Fruit fly (Drosophila melanogaster): ENCODE results near the gene CG12511.
A peak's percentile ranks its signal among the peaks of the same experiment; 100 is the strongest.

CG12511 gene

DNA sequence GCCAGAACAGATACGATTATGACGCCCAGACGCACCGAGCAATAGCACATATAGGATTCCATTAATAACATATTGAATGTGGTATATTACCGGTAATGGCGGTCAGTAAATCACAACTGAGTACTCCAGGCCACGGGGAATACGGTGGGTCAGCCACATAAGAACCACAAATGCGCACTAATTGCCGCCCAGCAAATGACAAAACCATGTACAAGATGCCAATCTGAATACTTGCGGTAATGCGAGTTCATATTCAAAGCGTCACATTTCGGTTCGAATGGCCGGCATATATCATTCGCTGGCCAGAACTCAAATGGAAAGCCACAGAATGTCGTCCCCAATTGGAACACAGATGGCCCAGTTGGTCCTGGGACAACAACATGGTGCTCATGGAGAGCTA lies 38.2 kb downstream of the CG12511 start, which contains the start of the genes CG14007 and CG34011:
CG14007 (minus strand) TSS at position 101 of the 400 bp plus-strand sequence.
CG34011 (plus strand) TSS at position 122 of the 400 bp plus-strand sequence.
- TF ChIP-seq CG3919 (GFP tag; optimal IDR thresholded peaks at IDR 0.05) (no peak), achi (GFP tag; optimal IDR thresholded peaks at IDR 0.05) (no peak), CG7368 (GFP tag; optimal IDR thresholded peaks at IDR 0.05) (no peak), fd85E (GFP tag; optimal IDR thresholded peaks at IDR 0.05) (no peak), cyc (GFP tag; optimal IDR thresholded peaks at IDR 0.05) (no peak), ss (GFP tag; optimal IDR thresholded peaks at IDR 0.05) (no peak), Hr4 (GFP tag; optimal IDR thresholded peaks at IDR 0.05) (no peak), CG6854 (GFP tag; optimal IDR thresholded peaks at IDR 0.05) (no peak), CG6792 (GFP tag; optimal IDR thresholded peaks at IDR 0.05) (no peak), CG10669 (GFP tag; optimal IDR thresholded peaks at IDR 0.05) (no peak), Sox15 (GFP tag; optimal IDR thresholded peaks at IDR 0.05) (no peak), CG6276 (GFP tag; optimal IDR thresholded peaks at IDR 0.05) (no peak), Sox102F (GFP tag; optimal IDR thresholded peaks at IDR 0.05) (no peak), spab (GFP tag; optimal IDR thresholded peaks at IDR 0.05) (no peak)

DNA sequence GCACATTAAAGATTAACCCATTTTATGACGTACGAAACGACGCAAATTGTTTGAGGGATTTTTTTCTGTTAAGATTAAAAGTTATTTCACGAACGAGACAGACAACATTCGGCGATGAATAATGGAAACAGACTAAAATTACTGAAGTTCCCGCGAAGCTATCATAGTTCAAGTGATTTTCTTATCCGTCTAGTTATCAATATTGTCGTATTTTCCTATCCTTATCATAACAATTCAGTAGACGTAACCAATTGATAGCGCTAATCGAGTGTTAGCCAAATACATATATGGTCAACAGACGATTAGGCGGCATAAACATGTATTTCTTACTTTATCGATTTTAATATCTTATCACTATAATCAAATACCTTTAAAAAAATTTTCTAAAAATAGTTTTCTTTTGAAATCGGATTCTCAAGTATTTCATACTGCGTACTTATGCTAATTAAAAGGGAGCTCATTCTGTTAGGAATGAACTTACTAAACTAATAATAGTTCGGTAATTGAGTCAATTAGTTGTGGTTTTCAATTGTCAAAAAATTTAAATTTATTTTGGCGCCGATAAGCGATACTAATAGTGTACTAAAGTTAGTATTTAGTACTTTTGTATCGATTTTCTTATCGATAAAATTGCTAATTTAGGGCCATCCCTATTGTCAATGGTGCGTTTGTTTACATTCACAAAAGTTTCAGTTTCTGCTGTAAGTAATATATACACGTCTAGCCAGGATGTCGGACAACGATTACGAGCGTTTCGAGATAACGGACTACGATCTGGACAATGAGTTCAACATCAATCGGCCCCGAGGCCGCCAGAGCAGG lies 42.2 kb downstream of the CG12511 start, which contains the start of the genes CG11149 and sip1:
CG11149 (minus strand) TSS at position 493 of the 822 bp plus-strand sequence.
sip1 (plus strand) TSS at position 645 of the 822 bp plus-strand sequence.
- TF ChIP-seq salr (GFP tag; optimal IDR thresholded peaks at IDR 0.05) = no peak
- no peak for TF ChIP-seq CG8632 (GFP tag; optimal IDR thresholded peaks at IDR 0.05)
- TF ChIP-seq CG11294 (GFP tag; IDR thresholded peaks at IDR 0.05) = no peak
- TF ChIP-seq Ets21C (GFP tag; optimal IDR thresholded peaks at IDR 0.05) = no peak
- no peak for TF ChIP-seq CG15336 (GFP tag; IDR thresholded peaks at IDR 0.05)
- TF ChIP-seq CG10669 (GFP tag; optimal IDR thresholded peaks at IDR 0.05) = no peak
- TF ChIP-seq Sox102F (GFP tag; optimal IDR thresholded peaks at IDR 0.05) = no peak
- no peak for TF ChIP-seq CG4318 (GFP tag; optimal IDR thresholded peaks at IDR 0.05)
- TF ChIP-seq vri (GFP tag; optimal IDR thresholded peaks at IDR 0.05) = peak; percentile 77
- TF ChIP-seq eg (GFP tag; IDR thresholded peaks at IDR 0.05) = no peak
- no peak for TF ChIP-seq fd85E (GFP tag; optimal IDR thresholded peaks at IDR 0.05)
- TF ChIP-seq lz (GFP tag; optimal IDR thresholded peaks at IDR 0.05) = no peak
- peak; percentile 88 for TF ChIP-seq fkh (GFP tag; optimal IDR thresholded peaks at IDR 0.05)
- no peak for TF ChIP-seq CG10631 (GFP tag; optimal IDR thresholded peaks at IDR 0.05)
- TF ChIP-seq CG11762 (GFP tag; optimal IDR thresholded peaks at IDR 0.05; ENCODE audit: insufficient read depth) = no peak
- TF ChIP-seq CG3032 (tag; optimal IDR thresholded peaks at IDR 0.05) = no peak
- no peak for TF ChIP-seq achi (GFP tag; optimal IDR thresholded peaks at IDR 0.05)
- no peak for TF ChIP-seq CG8119 (GFP tag; IDR thresholded peaks at IDR 0.05)

DNA sequence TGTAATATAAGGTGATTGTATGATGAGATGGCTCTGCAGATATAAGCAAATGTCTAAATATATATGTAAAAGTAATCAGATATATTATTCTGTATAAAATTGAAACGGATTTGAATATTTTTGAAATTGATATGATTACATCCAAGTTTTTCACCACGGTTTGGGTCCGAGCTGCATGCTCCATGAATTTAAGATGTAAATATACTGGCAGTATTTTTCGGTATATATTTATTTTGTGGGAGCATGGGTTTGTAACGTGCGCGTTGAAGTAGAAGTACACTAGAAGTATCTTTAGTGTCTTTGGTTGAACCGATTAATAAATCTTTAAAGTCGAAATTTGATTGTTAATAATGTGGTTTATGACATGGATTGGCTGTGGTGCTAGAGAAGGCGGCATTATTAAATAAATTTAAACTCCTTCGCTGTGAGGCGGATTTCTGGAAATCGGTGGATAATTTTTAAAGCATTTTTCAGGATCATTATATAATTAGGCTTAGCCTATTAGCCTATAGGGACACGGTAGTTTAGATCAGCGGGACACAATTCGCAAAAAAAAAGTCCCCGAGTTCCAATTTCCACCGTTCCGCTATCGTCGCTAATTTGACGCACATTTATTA lies 45.6 kb downstream of the CG12511 start:
- TF ChIP-seq Eip75B (GFP tag; optimal IDR thresholded peaks at IDR 0.05) = no peak
- peak; percentile 20 for TF ChIP-seq CG10631 (GFP tag; optimal IDR thresholded peaks at IDR 0.05)
- no peak for TF ChIP-seq CG8632 (GFP tag; optimal IDR thresholded peaks at IDR 0.05)
- TF ChIP-seq esn (GFP tag; optimal IDR thresholded peaks at IDR 0.05) = no peak
- TF ChIP-seq net (GFP tag; optimal IDR thresholded peaks at IDR 0.05) = no peak
- TF ChIP-seq CG32006 (GFP tag; optimal IDR thresholded peaks at IDR 0.05) = peak; percentile 28
- peak; percentile 25 for TF ChIP-seq Hr4 (GFP tag; optimal IDR thresholded peaks at IDR 0.05)
- peak; percentile 15; the same call in 1 of the 3 replicates for TF ChIP-seq CG6163 (GFP tag; IDR thresholded peaks at IDR 0.05)

DNA sequence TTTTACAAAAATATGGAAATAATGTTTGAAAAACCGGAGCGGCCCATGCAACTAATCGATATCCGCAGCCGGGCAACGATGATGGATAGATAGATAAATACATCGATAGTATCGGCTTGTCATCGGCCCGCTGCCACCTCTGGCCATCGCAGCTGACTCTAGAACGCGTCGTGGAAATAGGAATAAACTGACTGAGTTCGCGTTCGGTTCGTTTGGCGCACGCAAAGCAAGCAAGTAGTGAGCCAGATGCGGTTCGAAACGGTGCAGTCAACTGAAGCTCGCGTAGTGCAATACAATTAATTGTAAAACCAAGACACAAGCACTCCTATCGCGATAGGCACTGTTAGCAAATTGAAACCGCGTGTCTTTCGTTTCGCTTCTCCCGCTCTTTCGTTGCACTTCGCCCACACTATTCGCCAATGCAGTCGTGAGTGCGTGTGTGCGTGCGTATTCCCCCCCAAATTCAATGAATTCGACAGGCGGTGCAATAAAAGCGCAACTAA lies 46.2 kb downstream of the CG12511 start, which contains the start of gene CG11030:
CG11030 (plus strand) TSS at position 136 of the 503 bp plus-strand sequence.
- TF ChIP-seq Eip78C (GFP tag) = peak; percentile 38
- no peak for TF ChIP-seq CG32006 (GFP tag; optimal IDR thresholded peaks at IDR 0.05)
- no peak for TF ChIP-seq CG11902 (GFP tag; optimal IDR thresholded peaks at IDR 0.05)
- peak; percentile 56 for TF ChIP-seq svp (GFP tag)
- TF ChIP-seq CG6163 (GFP tag; IDR thresholded peaks at IDR 0.05) = 0 out of 3 replicates have a peak, but pooled peaks have one; percentile 55
- peak in 1 of 2 experiments; percentile 58 for TF ChIP-seq ss (GFP tag; optimal IDR thresholded peaks at IDR 0.05)
- peak; percentile 42 for TF ChIP-seq CG1621 (tag; optimal IDR thresholded peaks at IDR 0.05)
- no peak for TF ChIP-seq Eip93F (GFP tag; optimal IDR thresholded peaks at IDR 0.05)
- 0 out of 3 replicates have a peak, but pooled peaks have one; percentile 9 for TF ChIP-seq eg (GFP tag; IDR thresholded peaks at IDR 0.05)
- TF ChIP-seq acj6 (GFP tag; optimal IDR thresholded peaks at IDR 0.05) = no peak
- no peak for TF ChIP-seq Hr4 (GFP tag; optimal IDR thresholded peaks at IDR 0.05)
- TF ChIP-seq pdm3 (GFP tag; optimal IDR thresholded peaks at IDR 0.05) = no peak
- TF ChIP-seq CG9139 (GFP tag; optimal IDR thresholded peaks at IDR 0.05) = no peak
- TF ChIP-seq CG34406 (GFP tag; optimal IDR thresholded peaks at IDR 0.05) = no peak

Data from whole organism, prepupa.